Worm (Caenorhabditis elegans) whole organism, L4 larva: ENCODE data around the gene F44B9.8.
A peak's percentile ranks its signal among the peaks of the same experiment; 100 is the strongest.

ENCODE experiments used
- F49E8.2 ChIP-seq: sonication (generic microtip); optimal IDR thresholded peaks from 2 replicates; lab custom pipeline; 2016; ENCODE audit warnings: missing compliant biosample characterization, mild to moderate bottlenecking, missing genetic modification characterization, borderline replicate concordance
- R02D3.7 ChIP-seq: fragments of 150-350 bp; sonication (generic microtip); optimal IDR thresholded peaks from 3 replicates; lab custom pipeline; 2014; ENCODE audit warnings: missing biosample characterization, missing genetic modification characterization
- Y5F2A.4 ChIP-seq: fragments of 200-800 bp; sonication (Bioruptor generic); optimal IDR thresholded peaks from 2 replicates; lab custom pipeline; 2018; ENCODE audit warnings: mild to moderate bottlenecking, missing genetic modification characterization, missing compliant biosample characterization
- ZK337.2 ChIP-seq: fragments of 200-800 bp; sonication (Bioruptor generic); IDR thresholded peaks from 2 replicates; pipeline ENCODE4 v1.3.6; 2022; ENCODE audit warnings: missing genetic modification reagents, missing genetic modification characterization, missing compliant biosample characterization
- ZK546.5 ChIP-seq, 2 experiments: sonication (generic microtip); optimal IDR thresholded peaks; 2 replicates each; lab custom pipeline; 2017; ENCODE audit warnings: missing biosample characterization in 2 of 2, missing genetic modification characterization in 2 of 2
- ama-1 ChIP-seq: fragments of 150-350 bp; optimal IDR thresholded peaks from 2 replicates; lab custom pipeline; 2014; ENCODE audit warnings: inconsistent platforms, mixed read lengths
- attf-4 ChIP-seq: sonication (generic microtip); optimal IDR thresholded peaks from 3 replicates; lab custom pipeline; 2017; ENCODE audit warnings: missing biosample characterization, missing genetic modification characterization
- ceh-62 ChIP-seq: sonication (generic microtip); optimal IDR thresholded peaks from 2 replicates; lab custom pipeline; 2017; ENCODE audit warnings: missing biosample characterization, missing genetic modification characterization
- ctbp-1 ChIP-seq: fragments of 200-800 bp; sonication (Bioruptor generic); IDR thresholded peaks from 2 replicates; pipeline ENCODE4 v1.3.6; 2022; ENCODE audit warnings: missing genetic modification reagents, missing genetic modification characterization, missing compliant biosample characterization
- daf-19 ChIP-seq: fragments of 200-800 bp; sonication (Bioruptor generic); conservative IDR thresholded peaks from 2 replicates; pipeline ENCODE4 v1.3.6; 2022; ENCODE audit warnings: missing genetic modification characterization, missing compliant biosample characterization
- dmd-9 ChIP-seq: fragments of 200-800 bp; sonication (Bioruptor generic); IDR thresholded peaks from 2 replicates; pipeline ENCODE4 v1.3.6; 2022; ENCODE audit warnings: missing genetic modification reagents, missing genetic modification characterization, missing compliant biosample characterization
- dve-1 ChIP-seq: sonication (generic microtip); optimal IDR thresholded peaks from 2 replicates; lab custom pipeline; 2017; ENCODE audit warnings: antibody characterized with exemption, mild to moderate bottlenecking, missing genetic modification characterization, missing compliant biosample characterization; ENCODE audit not compliant: insufficient read depth
- egl-27 ChIP-seq: sonication (generic microtip); optimal IDR thresholded peaks from 3 replicates; lab custom pipeline; 2017; ENCODE audit warnings: missing biosample characterization, missing genetic modification reagents, missing genetic modification characterization
- gei-8 ChIP-seq: fragments of 200-800 bp; sonication (Bioruptor generic); optimal IDR thresholded peaks from 2 replicates; lab custom pipeline; 2018; ENCODE audit warnings: mild to moderate bottlenecking, missing genetic modification characterization, missing compliant biosample characterization
- hif-1 ChIP-seq, 2 experiments: sonication (generic microtip); optimal IDR thresholded peaks; 2 replicates each; lab custom pipeline; 2016 to 2017; ENCODE audit warnings: missing compliant biosample characterization in 2 of 2, missing genetic modification characterization in 2 of 2, missing genetic modification reagents in 2 of 2, missing genotype in 2 of 2, mild to moderate bottlenecking in 1 of 2
- lim-7 ChIP-seq: fragments of 200-800 bp; sonication (Bioruptor generic); IDR thresholded peaks from 2 replicates; pipeline ENCODE4 v1.3.6; 2022; ENCODE audit warnings: missing genetic modification characterization, missing compliant biosample characterization
- lin-13 ChIP-seq: fragments of 150-350 bp; optimal IDR thresholded peaks from 2 replicates; lab custom pipeline; 2014; ENCODE audit warnings: missing biosample characterization, missing genetic modification reagents, missing genetic modification characterization
- lin-38 ChIP-seq: fragments of 200-800 bp; sonication (Bioruptor generic); IDR thresholded peaks from 2 replicates; pipeline ENCODE4 v1.3.6; 2022; ENCODE audit warnings: missing genetic modification reagents, missing genetic modification characterization, missing compliant biosample characterization
- lir-3 ChIP-seq: sonication (generic microtip); optimal IDR thresholded peaks from 2 replicates; lab custom pipeline; 2016; ENCODE audit warnings: mild to moderate bottlenecking, missing genetic modification characterization, missing compliant biosample characterization
- lsy-2 ChIP-seq, 2 experiments: fragments of 150-350 bp in 1 of 2; sonication (generic microtip) in 1 of 2; optimal IDR thresholded peaks; 2 replicates each; lab custom pipeline; 2014 to 2017; ENCODE audit warnings: missing biosample characterization in 2 of 2, missing genetic modification characterization in 2 of 2
- madf-5 ChIP-seq, 2 experiments: fragments of 200-800 bp; sonication (Bioruptor generic); IDR thresholded peaks; 2 replicates each; pipeline ENCODE4 v1.3.6; 2022; ENCODE audit warnings: missing compliant biosample characterization in 2 of 2, missing genetic modification characterization in 2 of 2
- madf-9 ChIP-seq: fragments of 200-800 bp; sonication (Bioruptor generic); conservative IDR thresholded peaks from 2 replicates; pipeline ENCODE4 v1.3.6; 2022; ENCODE audit warnings: missing genetic modification reagents, missing genetic modification characterization, missing compliant biosample characterization
- mep-1 ChIP-seq: fragments of 150-350 bp; sonication (generic microtip); optimal IDR thresholded peaks from 3 replicates; lab custom pipeline; 2014; ENCODE audit warnings: missing biosample characterization, missing genetic modification characterization
- nhr-10 ChIP-seq: fragments of 150-350 bp; optimal IDR thresholded peaks from 2 replicates; lab custom pipeline; 2014; ENCODE audit warnings: missing biosample characterization, missing genetic modification characterization
- nhr-102 ChIP-seq: sonication (generic microtip); optimal IDR thresholded peaks from 2 replicates; lab custom pipeline; 2016; ENCODE audit warnings: mild to moderate bottlenecking, missing genetic modification characterization, moderate library complexity, missing compliant biosample characterization
- nhr-237 ChIP-seq: sonication (generic microtip); optimal IDR thresholded peaks from 2 replicates; lab custom pipeline; 2017; ENCODE audit warnings: missing biosample characterization, missing genetic modification characterization
- nhr-25 ChIP-seq: sonication (generic microtip); optimal IDR thresholded peaks from 2 replicates; lab custom pipeline; 2017; ENCODE audit warnings: missing genetic modification characterization, mild to moderate bottlenecking, missing compliant biosample characterization, antibody characterized with exemption, moderate library complexity, borderline replicate concordance; ENCODE audit not compliant: insufficient read depth
- nhr-6 ChIP-seq: fragments of 150-350 bp; optimal IDR thresholded peaks from 2 replicates; lab custom pipeline; 2014; ENCODE audit warnings: missing biosample characterization, missing genetic modification characterization
- nhr-77 ChIP-seq: fragments of 150-350 bp; optimal IDR thresholded peaks from 2 replicates; lab custom pipeline; 2014; ENCODE audit warnings: missing biosample characterization, missing genetic modification characterization
- saeg-2 ChIP-seq: fragments of 200-800 bp; sonication (Bioruptor generic); IDR thresholded peaks from 2 replicates; pipeline ENCODE4 v1.3.6; 2022; ENCODE audit warnings: missing genetic modification reagents, missing genetic modification characterization, missing compliant biosample characterization
- set-16 ChIP-seq: fragments of 200-800 bp; sonication (Bioruptor generic); IDR thresholded peaks from 2 replicates; pipeline ENCODE4 v1.3.6; 2022; ENCODE audit warnings: missing genetic modification reagents, missing genetic modification characterization, missing compliant biosample characterization
- skn-1 ChIP-seq: fragments of 150-350 bp; optimal IDR thresholded peaks from 2 replicates; lab custom pipeline; 2014; ENCODE audit warnings: missing biosample characterization, missing genetic modification characterization
- snpc-1.2 ChIP-seq: fragments of 200-800 bp; sonication (Bioruptor generic); IDR thresholded peaks from 2 replicates; pipeline ENCODE4 v1.3.6; 2022; ENCODE audit warnings: missing genetic modification reagents, missing genetic modification characterization, missing compliant biosample characterization
- snpc-4 ChIP-seq: fragments of 150-350 bp; optimal IDR thresholded peaks from 2 replicates; lab custom pipeline; 2014; ENCODE audit warnings: missing biosample characterization, missing genetic modification characterization
- tag-97 ChIP-seq: fragments of 200-800 bp; sonication (Bioruptor generic); IDR thresholded peaks from 2 replicates; pipeline ENCODE4 v1.3.6; 2022; ENCODE audit warnings: missing genetic modification characterization, missing compliant biosample characterization
- zag-1 ChIP-seq: fragments of 150-350 bp; optimal IDR thresholded peaks from 2 replicates; lab custom pipeline; 2014; ENCODE audit warnings: missing biosample characterization, missing genetic modification characterization
- zfp-2 ChIP-seq: sonication (generic microtip); optimal IDR thresholded peaks from 2 replicates; lab custom pipeline; 2016; ENCODE audit warnings: mild to moderate bottlenecking, missing genetic modification characterization, missing compliant biosample characterization
- zip-2 ChIP-seq: fragments of 150-350 bp; optimal IDR thresholded peaks from 2 replicates; lab custom pipeline; 2014; ENCODE audit warnings: missing biosample characterization, missing genetic modification characterization
- ztf-7 ChIP-seq: fragments of 150-350 bp; optimal IDR thresholded peaks from 2 replicates; lab custom pipeline; 2014; ENCODE audit warnings: missing biosample characterization, missing genetic modification characterization

The F44B9.8 gene

ce11 chrIII:8043784-8044183 lies 14.3 kb upstream of the F44B9.8 start (continued):
- TF ChIP-seq set-16 (GFP tag; lab: Robert Waterston, UW): no peak
- peak; percentile 97 for TF ChIP-seq lim-7 (GFP tag; lab: Robert Waterston, UW)
- peak; percentile 42 for TF ChIP-seq ceh-62
- peak; percentile 92 for TF ChIP-seq nhr-6 (tag; lab: Kevin White, UChicago)
- peak; percentile 96 to 98 for TF ChIP-seq madf-5 (GFP tag; IDR thresholded peaks at IDR 0.05; lab: Robert Waterston, UW)
- TF ChIP-seq saeg-2 (GFP tag; lab: Robert Waterston, UW): 0 out of 2 replicates have a peak, but pooled peaks have one; percentile 21
- TF ChIP-seq ama-1: peak; percentile 85
- peak; percentile 95 for TF ChIP-seq ctbp-1 (GFP tag; lab: Robert Waterston, UW)
- TF ChIP-seq snpc-4: no peak
- TF ChIP-seq nhr-237: peak; percentile 63
- peak; percentile 65 to 98 for TF ChIP-seq hif-1 (tag; optimal IDR thresholded peaks at IDR 0.05; lab: Kevin White, UChicago)
- peak; percentile 97 for TF ChIP-seq madf-9 (GFP tag; lab: Robert Waterston, UW)
- peak; percentile 90 for TF ChIP-seq nhr-102 (tag; lab: Kevin White, UChicago)
- peak; percentile 99 for TF ChIP-seq dmd-9 (GFP tag; lab: Robert Waterston, UW)
- TF ChIP-seq ZK337.2 (GFP tag; lab: Robert Waterston, UW): peak; percentile 98
- TF ChIP-seq egl-27 (tag; lab: Kevin White, UChicago): no peak
- peak; percentile 88 for TF ChIP-seq daf-19 (GFP tag; lab: Robert Waterston, UW)
- TF ChIP-seq lir-3 (tag; lab: Kevin White, UChicago): peak; percentile 85
- peak; percentile 88 for TF ChIP-seq zip-2
- peak in 1 of 2 experiments; percentile 84 for TF ChIP-seq ZK546.5 (tag; optimal IDR thresholded peaks at IDR 0.05; lab: Kevin White, UChicago)
- TF ChIP-seq zag-1 (tag; lab: Kevin White, UChicago): peak; percentile 54
- TF ChIP-seq lin-13 (GFP tag; lab: Kevin White, UChicago): peak; percentile 99
- TF ChIP-seq snpc-1.2 (GFP tag; lab: Robert Waterston, UW): peak; percentile 88
- peak; percentile 47 for TF ChIP-seq R02D3.7 (tag; lab: Kevin White, UChicago)
- peak; percentile 32 for TF ChIP-seq Y5F2A.4 (GFP tag; lab: Kevin White, UChicago)
- TF ChIP-seq, all 104 proteins: peak for 89

- no peak for TF ChIP-seq tag-97 (GFP tag; lab: Robert Waterston, UW)
- TF ChIP-seq dve-1 (tag; lab: Kevin White, UChicago): no peak
- TF ChIP-seq nhr-10 (tag; lab: Kevin White, UChicago): no peak
- TF ChIP-seq nhr-25: no peak
- no peak for TF ChIP-seq lsy-2 (tag; optimal IDR thresholded peaks at IDR 0.05; lab: Kevin White, UChicago)
- TF ChIP-seq lim-7 (GFP tag; lab: Robert Waterston, UW): no peak
- TF ChIP-seq attf-4: no peak
- no peak for TF ChIP-seq F49E8.2 (tag; lab: Kevin White, UChicago)
- TF ChIP-seq lin-38 (GFP tag; lab: Robert Waterston, UW): no peak
- no peak for TF ChIP-seq ztf-7 (tag; lab: Kevin White, UChicago)
- no peak for TF ChIP-seq mep-1
These were observed 13.3 kb upstream of the F44B9.8 start, which contains the start of gene K12H4.6 for ce11 chrIII:8042775-8043174. Gene K12H4.6, minus strand, starts transcription at chrIII:8042875.

- TF ChIP-seq zfp-2: no peak
- TF ChIP-seq nhr-77 (tag; lab: Kevin White, UChicago): no peak
- TF ChIP-seq skn-1 (tag; lab: Kevin White, UChicago): no peak
- TF ChIP-seq gei-8 (GFP tag; lab: Kevin White, UChicago): no peak
- TF ChIP-seq, all 104 proteins: peak for 0
These were observed 8.5 kb upstream of the F44B9.8 start, which contains the start of gene dpf-6 for ce11 chrIII:8037941-8038340. Gene dpf-6, plus strand, starts transcription at chrIII:8038241.
